Fruit fly (Drosophila melanogaster) whole organism: ENCODE data around the gene CG9184.

Experiments
- CG8478 ChIP-seq: fragments of >200 bp; optimal IDR thresholded peaks from 2 replicates; lab custom pipeline; 2018; ENCODE audit warnings: inconsistent platforms
- EcR ChIP-seq, 2 experiments: fragments of >200 bp; optimal IDR thresholded peaks; 2 replicates each; lab custom pipeline; 2017; ENCODE audit warnings: missing biosample characterization in 2 of 2, missing genetic modification characterization in 2 of 2, missing genetic modification reagents in 2 of 2
- pan ChIP-seq: fragments of >200 bp; optimal IDR thresholded peaks from 2 replicates; lab custom pipeline; 2017
- psq ChIP-seq: fragments of >200 bp; optimal IDR thresholded peaks from 2 replicates; lab custom pipeline; 2017

- TF ChIP-seq pan (lab: Kevin White, UChicago) = no peak
- TF ChIP-seq CG8478 (lab: Kevin White, UChicago) = no peak
- TF ChIP-seq psq (lab: Kevin White, UChicago) = no peak
- TF ChIP-seq EcR (GFP tag; optimal IDR thresholded peaks at IDR 0.05; lab: Kevin White, UChicago) = no peak
These were observed 15.5 kb downstream of the CG9184 start, which contains the start of the genes Ctr9 and Nt5a for dm6 chr3L:1307005-1307632.
